Worm (Caenorhabditis elegans) whole organism, late embryonic: ENCODE data around the gene F23B2.7.

Experiments used
- dve-1 ChIP-seq: sonication (generic microtip); optimal IDR thresholded peaks from 2 replicates; lab custom pipeline; 2017; ENCODE audit warnings: antibody characterized with exemption, mild to moderate bottlenecking, missing genetic modification characterization, missing compliant biosample characterization
- eyg-1 ChIP-seq: sonication (generic microtip); optimal IDR thresholded peaks from 2 replicates; lab custom pipeline; 2016; ENCODE audit warnings: missing genotype, missing genetic modification characterization, missing compliant biosample characterization
- mec-3 ChIP-seq: sonication (generic microtip); optimal IDR thresholded peaks from 2 replicates; lab custom pipeline; 2016; ENCODE audit warnings: borderline replicate concordance, missing genetic modification characterization, missing compliant biosample characterization
- unc-86 ChIP-seq: sonication (generic microtip); optimal IDR thresholded peaks from 2 replicates; lab custom pipeline; 2016; ENCODE audit warnings: missing genetic modification characterization, missing compliant biosample characterization

DNA sequence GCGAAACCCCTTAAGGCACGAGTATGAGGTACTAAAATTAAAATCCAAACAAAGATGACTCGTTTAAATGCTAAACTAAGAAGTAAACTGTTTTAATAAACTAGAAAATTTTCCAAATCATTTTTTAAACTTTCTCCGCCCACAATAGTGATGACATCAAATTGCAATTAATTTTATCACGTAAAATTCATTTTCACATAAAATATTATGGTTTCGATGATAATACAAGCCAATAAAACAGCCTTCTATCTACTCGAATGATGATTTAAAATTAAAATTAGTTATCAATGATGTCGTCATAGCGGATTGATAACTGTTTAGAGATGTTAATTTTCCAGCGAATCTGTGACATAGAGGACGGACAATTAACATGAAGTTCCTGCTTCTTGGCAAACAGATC lies 15.4 kb downstream of the F23B2.7 start, which contains the start of gene C07C7.3:
- TF ChIP-seq dve-1 (tag; lab: Kevin White, UChicago), result no peak
- no peak for TF ChIP-seq unc-86 (tag; lab: Kevin White, UChicago)
- no peak for TF ChIP-seq mec-3 (tag; lab: Kevin White, UChicago)
- no peak for TF ChIP-seq eyg-1
